Worm (Caenorhabditis elegans): Measurements from ENCODE around the gene C17C3.15.

C17C3.15 gene

DNA sequence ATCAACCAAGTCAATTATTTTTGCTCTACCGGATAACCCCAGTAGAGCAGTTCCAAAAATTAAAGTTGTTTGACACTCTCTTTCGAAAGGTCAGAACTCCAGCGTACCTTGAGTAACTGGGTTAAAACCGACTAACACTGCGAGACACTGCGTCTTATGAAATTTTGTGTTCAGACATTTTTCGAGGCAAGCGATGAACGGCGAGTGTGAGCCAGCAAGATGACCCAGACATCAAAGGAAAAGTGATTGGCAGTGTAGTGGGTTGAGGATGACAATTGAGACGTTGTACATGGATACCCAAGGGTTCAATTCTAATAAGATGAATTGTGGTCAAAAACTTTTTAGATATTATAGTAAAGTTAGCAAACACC, 26.3 kb upstream of the C17C3.15 start (continued):
- TF ChIP-seq nhr-76 (tag; optimal IDR thresholded peaks at IDR 0.05) = no peak
- TF ChIP-seq nhr-10 (tag; optimal IDR thresholded peaks at IDR 0.05) = peak; percentile 72
- TF ChIP-seq hmg-1.1 (GFP tag; IDR thresholded peaks at IDR 0.05) = peak; percentile 8; the same call in 1 of the 2 replicates
- peak; percentile 48 for TF ChIP-seq egl-27 (tag; optimal IDR thresholded peaks at IDR 0.05)
- no peak for TF ChIP-seq madf-5 (GFP tag; IDR thresholded peaks at IDR 0.05)
- TF ChIP-seq vab-7 (GFP tag; IDR thresholded peaks at IDR 0.05) = peak; percentile 61
- no peak for TF ChIP-seq lir-3 (tag; optimal IDR thresholded peaks at IDR 0.05)
- TF ChIP-seq aly-2 (tag; optimal IDR thresholded peaks at IDR 0.05) = no peak
- peak; percentile 71 for TF ChIP-seq nhr-28 (tag; optimal IDR thresholded peaks at IDR 0.05)
- peak; percentile 62; the same call in 1 of the 2 replicates for TF ChIP-seq dmd-9 (GFP tag; IDR thresholded peaks at IDR 0.05)
- no peak for TF ChIP-seq ceh-28 (tag; optimal IDR thresholded peaks at IDR 0.05)
- no peak for TF ChIP-seq ztf-11 (tag; optimal IDR thresholded peaks at IDR 0.05)
- peak; percentile 46; the same call in 1 of the 2 replicates for TF ChIP-seq nhr-41 (GFP tag; IDR thresholded peaks at IDR 0.05)
- TF ChIP-seq dmd-8 (GFP tag; IDR thresholded peaks at IDR 0.05) = 0 out of 2 replicates have a peak, but pooled peaks have one; percentile 4
- no peak for TF ChIP-seq rbr-2 (tag; optimal IDR thresholded peaks at IDR 0.05)
- TF ChIP-seq dve-1 (tag; optimal IDR thresholded peaks at IDR 0.05; ENCODE audit: insufficient read depth) = peak; percentile 96
- TF ChIP-seq php-3 (GFP tag; IDR thresholded peaks at IDR 0.05) = peak; percentile 36; the same call in 1 of the 2 replicates
- peak; percentile 47; the same call in 1 of the 2 replicates for TF ChIP-seq saeg-2 (GFP tag; IDR thresholded peaks at IDR 0.05)
- peak in 1 of 2 experiments; percentile 45 for TF ChIP-seq mdl-1 (tag; optimal IDR thresholded peaks at IDR 0.05)
- no peak for TF ChIP-seq R02D3.7 (tag; optimal IDR thresholded peaks at IDR 0.05)
- no peak for TF ChIP-seq tag-97 (GFP tag; IDR thresholded peaks at IDR 0.05)
- TF ChIP-seq nhr-6 (tag; optimal IDR thresholded peaks at IDR 0.05) = no peak
- TF ChIP-seq ama-1 (optimal IDR thresholded peaks at IDR 0.05) = peak; percentile 99
- peak; percentile 57 for TF ChIP-seq lin-13 (GFP tag; optimal IDR thresholded peaks at IDR 0.05)
- no peak for TF ChIP-seq daf-12 (tag; optimal IDR thresholded peaks at IDR 0.05)
- peak; percentile 80 for TF ChIP-seq dmd-6 (GFP tag; IDR thresholded peaks at IDR 0.05)
- peak in 1 of 2 experiments; percentile 34 for TF ChIP-seq hif-1 (tag; optimal IDR thresholded peaks at IDR 0.05)
- peak; percentile 92 for TF ChIP-seq snpc-4 (tag; optimal IDR thresholded peaks at IDR 0.05)
- peak; percentile 59; the same call in 1 of the 2 replicates for TF ChIP-seq lin-1 (GFP tag; IDR thresholded peaks at IDR 0.05)
- TF ChIP-seq nhr-111 (GFP tag; optimal IDR thresholded peaks at IDR 0.05) = no peak
- TF ChIP-seq unc-39 (tag; optimal IDR thresholded peaks at IDR 0.05) = no peak
- peak; percentile 65; the same call in 1 of the 2 replicates for TF ChIP-seq egl-43 (GFP tag; IDR thresholded peaks at IDR 0.05)
- TF ChIP-seq T20F7.1 (GFP tag; optimal IDR thresholded peaks at IDR 0.05) = no peak
- TF ChIP-seq zip-11 (GFP tag; IDR thresholded peaks at IDR 0.05) = no peak
- 0 out of 2 replicates have a peak, but pooled peaks have one; percentile 4 for TF ChIP-seq lin-38 (GFP tag; IDR thresholded peaks at IDR 0.05)
- TF ChIP-seq nhr-42 (GFP tag; IDR thresholded peaks at IDR 0.05) = peak; percentile 86
- no peak for TF ChIP-seq sdz-12 (GFP tag; optimal IDR thresholded peaks at IDR 0.05)

DNA sequence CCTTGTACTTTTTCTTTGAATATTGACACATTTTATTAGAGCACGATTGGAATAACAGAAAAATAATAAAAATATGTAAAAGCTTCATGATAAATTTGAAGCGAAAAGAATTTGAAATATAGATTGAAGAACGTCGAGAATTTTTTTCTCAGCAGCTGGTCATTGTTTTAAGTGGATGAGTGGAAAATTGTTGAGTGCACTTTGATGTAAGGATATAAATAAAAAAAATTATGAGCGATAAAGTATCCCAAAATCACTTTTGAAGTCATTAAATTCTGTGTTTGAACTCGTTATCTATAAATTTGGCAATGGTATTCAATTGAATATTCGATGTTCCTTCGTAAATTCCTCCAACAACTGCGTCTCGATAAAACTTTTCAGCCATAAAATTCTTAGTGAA, 25.7 kb upstream of the C17C3.15 start, which contains the start of gene ins-13:
Gene ins-13, minus strand, starts transcription at position 101 of the 400 bp plus-strand sequence.
- no peak for TF ChIP-seq hlh-11 (tag; optimal IDR thresholded peaks at IDR 0.05)
- TF ChIP-seq madf-5 (GFP tag; IDR thresholded peaks at IDR 0.05) = no peak
- no peak for TF ChIP-seq nhr-237 (tag; optimal IDR thresholded peaks at IDR 0.05)
- TF ChIP-seq snpc-1.2 (GFP tag; IDR thresholded peaks at IDR 0.05) = no peak
- TF ChIP-seq jun-1 (tag; optimal IDR thresholded peaks at IDR 0.05) = no peak
- TF ChIP-seq arid-1 (GFP tag; conservative IDR thresholded peaks at IDR 0.05) = no peak
- no peak for TF ChIP-seq daf-12 (tag; optimal IDR thresholded peaks at IDR 0.05)
- TF ChIP-seq vab-7 (GFP tag; IDR thresholded peaks at IDR 0.05) = no peak
- TF ChIP-seq nhr-111 (GFP tag; optimal IDR thresholded peaks at IDR 0.05) = no peak
- TF ChIP-seq set-16 (GFP tag; IDR thresholded peaks at IDR 0.05) = no peak
- no peak for TF ChIP-seq unc-130 (GFP tag; optimal IDR thresholded peaks at IDR 0.05)
- no peak for TF ChIP-seq php-3 (GFP tag; IDR thresholded peaks at IDR 0.05)
- no peak for TF ChIP-seq dpl-1 (GFP tag; optimal IDR thresholded peaks at IDR 0.05)
- no peak for TF ChIP-seq nhr-42 (GFP tag; IDR thresholded peaks at IDR 0.05)
- no peak for TF ChIP-seq nhr-25 (tag; optimal IDR thresholded peaks at IDR 0.05; ENCODE audit: borderline replicate concordance, insufficient read depth)
- TF ChIP-seq F10B5.3 (tag; optimal IDR thresholded peaks at IDR 0.05) = no peak
- TF ChIP-seq T26A8.4 (GFP tag; IDR thresholded peaks at IDR 0.05) = no peak
- no peak for TF ChIP-seq lsy-2 (tag; optimal IDR thresholded peaks at IDR 0.05)
